Fruit fly (Drosophila melanogaster): Measurements from ENCODE around the gene Cpr64Aa.

Cpr64Aa gene

dm6 chr3L:4186659-4187058, 22.3 kb downstream of the Cpr64Aa start, which contains the start of gene VhaM9.7-c:
TSS of gene VhaM9.7-c (minus strand) at chr3L:4186865.
- TF ChIP-seq CG8119 (GFP tag; IDR thresholded peaks at IDR 0.05) = 0 out of 3 replicates have a peak, but pooled peaks have one; percentile 15
- TF ChIP-seq CG3032 (tag; optimal IDR thresholded peaks at IDR 0.05) = no peak
- TF ChIP-seq cyc (GFP tag; optimal IDR thresholded peaks at IDR 0.05) = peak; percentile 53
- peak; percentile 40 for TF ChIP-seq pdm3 (GFP tag; optimal IDR thresholded peaks at IDR 0.05)
- TF ChIP-seq fd59A (GFP tag; optimal IDR thresholded peaks at IDR 0.05) = no peak
- TF ChIP-seq Sox14 (GFP tag; optimal IDR thresholded peaks at IDR 0.05) = peak; percentile 52
- peak; percentile 41 for TF ChIP-seq CG3919 (GFP tag; optimal IDR thresholded peaks at IDR 0.05)
- no peak for TF ChIP-seq net (GFP tag; optimal IDR thresholded peaks at IDR 0.05)
- TF ChIP-seq CG6792 (GFP tag; optimal IDR thresholded peaks at IDR 0.05) = peak; percentile 17
- no peak for TF ChIP-seq Ets21C (GFP tag; optimal IDR thresholded peaks at IDR 0.05)
- peak; percentile 30 for TF ChIP-seq achi (GFP tag; optimal IDR thresholded peaks at IDR 0.05)
- peak; percentile 58 for TF ChIP-seq topi (GFP tag; optimal IDR thresholded peaks at IDR 0.05)
- peak; percentile 60 for TF ChIP-seq CG31627 (GFP tag; optimal IDR thresholded peaks at IDR 0.05)
- no peak for TF ChIP-seq CG32006 (GFP tag; optimal IDR thresholded peaks at IDR 0.05)
- TF ChIP-seq Eip75B (GFP tag; optimal IDR thresholded peaks at IDR 0.05) = peak; percentile 7
- no peak for TF ChIP-seq acj6 (GFP tag; optimal IDR thresholded peaks at IDR 0.05)
- TF ChIP-seq CG6808 (GFP tag; optimal IDR thresholded peaks at IDR 0.05) = no peak
- TF ChIP-seq fd85E (GFP tag; optimal IDR thresholded peaks at IDR 0.05) = no peak
- TF ChIP-seq lz (GFP tag; optimal IDR thresholded peaks at IDR 0.05) = peak; percentile 55
- no peak for TF ChIP-seq dsx (GFP tag; optimal IDR thresholded peaks at IDR 0.05; ENCODE audit: poor library complexity, severe bottlenecking)
- TF ChIP-seq CG10669 (GFP tag; optimal IDR thresholded peaks at IDR 0.05) = peak; percentile 1
- peak; percentile 39 for TF ChIP-seq Sox102F (GFP tag; optimal IDR thresholded peaks at IDR 0.05)
- TF ChIP-seq CG15336 (GFP tag; IDR thresholded peaks at IDR 0.05) = no peak
- TF ChIP-seq Hr39 (GFP tag; optimal IDR thresholded peaks at IDR 0.05) = no peak
- no peak for TF ChIP-seq CG6276 (GFP tag; optimal IDR thresholded peaks at IDR 0.05)
- no peak for TF ChIP-seq svp (GFP tag)
- peak; percentile 55 for TF ChIP-seq esn (GFP tag; optimal IDR thresholded peaks at IDR 0.05)

DNA sequence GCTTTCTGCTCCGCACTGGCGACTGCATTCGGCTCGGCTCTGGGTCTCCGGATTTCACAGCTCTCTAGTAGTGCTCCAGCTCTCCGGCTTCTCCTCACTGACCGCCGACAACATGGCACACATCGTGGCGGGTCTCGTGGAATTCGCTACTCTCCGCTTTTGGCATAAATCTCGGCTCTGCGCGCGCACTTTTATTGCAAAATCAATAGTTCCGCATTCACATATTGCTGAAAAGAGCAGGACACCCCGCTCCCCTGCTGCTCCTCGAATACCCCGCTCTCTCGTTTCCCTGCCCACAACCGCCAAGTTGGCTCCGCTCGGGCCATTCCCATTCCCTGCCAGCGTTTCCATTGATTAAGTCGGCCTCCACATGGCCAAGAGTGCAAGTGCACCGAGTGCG, 23.7 kb downstream of the Cpr64Aa start:
- TF ChIP-seq CG16779 (tag; optimal IDR thresholded peaks at IDR 0.05) = peak; percentile 6
- no peak for TF ChIP-seq CG4318 (GFP tag; optimal IDR thresholded peaks at IDR 0.05)

DNA sequence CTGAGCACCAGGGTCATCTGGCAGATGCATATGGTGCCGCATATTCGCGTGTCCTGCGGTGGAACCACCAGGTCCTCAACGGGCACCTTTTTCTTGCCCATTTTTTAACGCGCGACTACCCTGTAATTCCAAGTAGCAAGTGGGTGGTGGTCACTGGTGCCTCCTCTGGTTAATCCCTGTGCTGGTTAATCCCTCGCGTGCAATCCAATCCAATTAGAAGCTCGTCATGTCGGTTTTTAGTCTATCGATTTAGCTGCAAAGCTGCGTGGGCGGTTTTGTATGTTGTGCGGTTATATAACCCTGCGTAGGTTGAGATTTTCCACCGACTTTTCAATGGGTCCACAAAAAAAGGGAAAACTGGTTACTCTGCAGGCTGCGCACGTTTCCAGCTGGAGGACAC, 24.4 kb downstream of the Cpr64Aa start, which contains the start of gene Teh3:
Gene Teh3, minus strand, starts transcription at position 101 of the 400 bp plus-strand sequence.
- TF ChIP-seq Sox15 (GFP tag; optimal IDR thresholded peaks at IDR 0.05) (no peak), achi (GFP tag; optimal IDR thresholded peaks at IDR 0.05) (no peak), CG8632 (GFP tag; optimal IDR thresholded peaks at IDR 0.05) (no peak)

- TF ChIP-seq Sox102F (GFP tag; optimal IDR thresholded peaks at IDR 0.05) (no peak), topi (GFP tag; optimal IDR thresholded peaks at IDR 0.05) (no peak), CG4318 (GFP tag; optimal IDR thresholded peaks at IDR 0.05) (no peak), CG7368 (GFP tag; optimal IDR thresholded peaks at IDR 0.05) (no peak), spab (GFP tag; optimal IDR thresholded peaks at IDR 0.05) (peak; percentile 45), fd85E (GFP tag; optimal IDR thresholded peaks at IDR 0.05) (no peak), eg (GFP tag; IDR thresholded peaks at IDR 0.05) (0 out of 3 replicates have a peak, but pooled peaks have one; percentile 34), salr (GFP tag; optimal IDR thresholded peaks at IDR 0.05) (peak in 1 of 2 experiments; percentile 25), acj6 (GFP tag; optimal IDR thresholded peaks at IDR 0.05) (no peak), CG3032 (tag; optimal IDR thresholded peaks at IDR 0.05) (no peak), CG10669 (GFP tag; optimal IDR thresholded peaks at IDR 0.05) (no peak), vri (GFP tag; optimal IDR thresholded peaks at IDR 0.05) (no peak), Lpt (GFP tag; optimal IDR thresholded peaks at IDR 0.05) (no peak), CG16779 (tag; optimal IDR thresholded peaks at IDR 0.05) (no peak), ss (GFP tag; optimal IDR thresholded peaks at IDR 0.05) (peak in 1 of 2 experiments; percentile 72), CG8119 (GFP tag; IDR thresholded peaks at IDR 0.05) (0 out of 3 replicates have a peak, but pooled peaks have one; percentile 21), achi (GFP tag; optimal IDR thresholded peaks at IDR 0.05) (no peak), cyc (GFP tag; optimal IDR thresholded peaks at IDR 0.05) (no peak), CG9139 (GFP tag; optimal IDR thresholded peaks at IDR 0.05) (peak; percentile 44), fd59A (GFP tag; optimal IDR thresholded peaks at IDR 0.05) (peak; percentile 24), CG8319 (GFP tag; optimal IDR thresholded peaks at IDR 0.05) (no peak), CG6276 (GFP tag; optimal IDR thresholded peaks at IDR 0.05) (no peak), fkh (GFP tag; optimal IDR thresholded peaks at IDR 0.05) (no peak), Met (GFP tag; optimal IDR thresholded peaks at IDR 0.05) (no peak), Hr4 (GFP tag; optimal IDR thresholded peaks at IDR 0.05) (no peak), Ets96B (tag; optimal IDR thresholded peaks at IDR 0.05) (peak; percentile 50)
These were observed 30.9 kb downstream of the Cpr64Aa start, which contains the start of gene Teh4 for dm6 chr3L:4177981-4178562. TSS of gene Teh4 (minus strand) at chr3L:4178270.
